Fruit fly (Drosophila melanogaster) whole organism: ENCODE results near the gene ND-23.

ENCODE experiments used
- CG8478 ChIP-seq: fragments of >200 bp; optimal IDR thresholded peaks from 2 replicates; lab custom pipeline; 2018; ENCODE audit warnings: inconsistent platforms
- EcR ChIP-seq, 2 experiments: fragments of >200 bp; optimal IDR thresholded peaks; 2 replicates each; lab custom pipeline; 2017; ENCODE audit warnings: missing biosample characterization in 2 of 2, missing genetic modification characterization in 2 of 2, missing genetic modification reagents in 2 of 2
- psq ChIP-seq: fragments of >200 bp; optimal IDR thresholded peaks from 2 replicates; lab custom pipeline; 2017

DNA sequence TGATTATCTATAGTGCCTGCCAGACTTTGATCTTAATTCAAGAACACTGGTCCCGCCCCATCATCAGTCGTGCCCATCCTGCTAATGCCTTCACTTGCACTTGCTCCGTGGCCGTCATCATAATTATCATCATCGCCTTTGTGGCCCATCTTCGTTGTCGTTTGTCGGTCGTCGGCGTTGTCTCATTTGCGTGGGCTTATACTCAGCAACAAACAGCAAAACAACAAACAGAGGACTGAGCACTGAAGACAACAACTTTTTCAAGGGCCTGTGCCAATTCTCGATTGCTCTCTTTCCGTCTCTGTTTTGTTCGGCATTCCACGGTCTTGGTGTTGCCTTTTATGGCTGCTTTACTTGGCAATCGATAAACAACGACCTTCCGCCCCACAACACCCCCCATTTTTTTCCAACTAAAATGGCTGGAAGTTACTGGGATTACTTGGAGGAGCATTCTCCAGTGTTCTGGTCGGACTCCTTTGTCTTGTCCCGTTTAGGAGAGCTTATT, 29.0 kb downstream of the ND-23 start:
- no peak for TF ChIP-seq psq (lab: Kevin White, UChicago)
- no peak for TF ChIP-seq CG8478 (lab: Kevin White, UChicago)
- no peak for TF ChIP-seq EcR (GFP tag; optimal IDR thresholded peaks at IDR 0.05; lab: Kevin White, UChicago)
